Worm (Caenorhabditis elegans) whole organism, L3 larva: Measurements from ENCODE around the gene B0454.8.
A peak's percentile ranks its signal among the peaks of the same experiment; 100 is the strongest.

Experiments used
- ZK546.5 ChIP-seq: sonication (generic microtip); optimal IDR thresholded peaks from 2 replicates; lab custom pipeline; 2017; ENCODE audit warnings: missing biosample characterization, missing genetic modification characterization
- aly-2 ChIP-seq: fragments of 150-350 bp; optimal IDR thresholded peaks from 2 replicates; lab custom pipeline; 2014; ENCODE audit warnings: missing biosample characterization, missing genetic modification characterization
- ceh-16 ChIP-seq: sonication (generic microtip); optimal IDR thresholded peaks from 2 replicates; lab custom pipeline; 2017; ENCODE audit warnings: missing biosample characterization, missing genetic modification characterization
- ceh-28 ChIP-seq: fragments of 150-350 bp; optimal IDR thresholded peaks from 2 replicates; lab custom pipeline; 2014; ENCODE audit warnings: missing biosample characterization, missing genetic modification reagents, missing genetic modification characterization
- ceh-82 ChIP-seq: fragments of 150-350 bp; optimal IDR thresholded peaks from 2 replicates; lab custom pipeline; 2014; ENCODE audit warnings: missing biosample characterization, missing genetic modification characterization
- ceh-9 ChIP-seq: sonication (generic microtip); optimal IDR thresholded peaks from 2 replicates; lab custom pipeline; 2018; ENCODE audit warnings: missing biosample characterization, missing genetic modification characterization
- daf-12 ChIP-seq: fragments of 150-350 bp; optimal IDR thresholded peaks from 2 replicates; lab custom pipeline; 2014; ENCODE audit warnings: missing biosample characterization, missing genetic modification reagents, missing genetic modification characterization
- egl-27 ChIP-seq: sonication (generic microtip); optimal IDR thresholded peaks from 4 replicates; lab custom pipeline; 2017; ENCODE audit warnings: missing biosample characterization, missing genetic modification reagents, missing genetic modification characterization
- elt-1 ChIP-seq: fragments of 150-350 bp; optimal IDR thresholded peaks from 2 replicates; lab custom pipeline; 2014; ENCODE audit warnings: missing biosample characterization, missing genetic modification characterization
- elt-2 ChIP-seq: sonication (generic microtip); optimal IDR thresholded peaks from 2 replicates; lab custom pipeline; 2016; ENCODE audit warnings: missing genetic modification reagents, mild to moderate bottlenecking, missing genetic modification characterization, missing compliant biosample characterization
- fkh-10 ChIP-seq: sonication (generic microtip); optimal IDR thresholded peaks from 2 replicates; lab custom pipeline; 2017; ENCODE audit warnings: missing biosample characterization, missing genetic modification reagents, missing genetic modification characterization
- fos-1 ChIP-seq: fragments of 150-350 bp; optimal IDR thresholded peaks from 2 replicates; lab custom pipeline; 2014; ENCODE audit warnings: missing biosample characterization, missing genetic modification characterization
- lin-15B ChIP-seq: fragments of 150-350 bp; optimal IDR thresholded peaks from 2 replicates; lab custom pipeline; 2014; ENCODE audit warnings: missing biosample characterization, missing genetic modification characterization
- nhr-11 ChIP-seq: fragments of 150-350 bp; optimal IDR thresholded peaks from 2 replicates; lab custom pipeline; 2014; ENCODE audit warnings: missing biosample characterization, missing genetic modification characterization
- nhr-237 ChIP-seq: fragments of 150-350 bp; optimal IDR thresholded peaks from 2 replicates; lab custom pipeline; 2014; ENCODE audit warnings: missing biosample characterization, missing genetic modification characterization
- nhr-25 ChIP-seq: sonication (generic microtip); optimal IDR thresholded peaks from 2 replicates; lab custom pipeline; 2017; ENCODE audit warnings: missing biosample characterization, missing genetic modification characterization
- nhr-43 ChIP-seq: sonication (generic microtip); optimal IDR thresholded peaks from 2 replicates; lab custom pipeline; 2016; ENCODE audit warnings: mild to moderate bottlenecking, missing genetic modification characterization, missing compliant biosample characterization; ENCODE audit not compliant: poor library complexity, severe bottlenecking
- nhr-67 ChIP-seq: fragments of 150-350 bp; optimal IDR thresholded peaks from 2 replicates; lab custom pipeline; 2014; ENCODE audit warnings: missing biosample characterization, missing genetic modification characterization
- nhr-76 ChIP-seq: fragments of 150-350 bp; sonication (generic microtip); optimal IDR thresholded peaks from 5 replicates; lab custom pipeline; 2014; ENCODE audit warnings: missing biosample characterization, missing genetic modification characterization
- nhr-77 ChIP-seq: fragments of 150-350 bp; optimal IDR thresholded peaks from 2 replicates; lab custom pipeline; 2014; ENCODE audit warnings: missing biosample characterization, missing genetic modification characterization
- pha-4 ChIP-seq: fragments of 150-350 bp; optimal IDR thresholded peaks from 2 replicates; lab custom pipeline; 2014; ENCODE audit warnings: missing biosample characterization, missing genetic modification reagents, missing genetic modification characterization
- snpc-4 ChIP-seq: fragments of 150-350 bp; optimal IDR thresholded peaks from 2 replicates; lab custom pipeline; 2014; ENCODE audit warnings: missing biosample characterization, missing genetic modification characterization
- tbx-2 ChIP-seq: sonication (generic microtip); optimal IDR thresholded peaks from 2 replicates; lab custom pipeline; 2016; ENCODE audit warnings: mild to moderate bottlenecking, missing genetic modification characterization, missing compliant biosample characterization
- ztf-11 ChIP-seq: fragments of 150-350 bp; optimal IDR thresholded peaks from 2 replicates; lab custom pipeline; 2014; ENCODE audit warnings: missing biosample characterization, missing genetic modification characterization

The B0454.8 gene

DNA sequence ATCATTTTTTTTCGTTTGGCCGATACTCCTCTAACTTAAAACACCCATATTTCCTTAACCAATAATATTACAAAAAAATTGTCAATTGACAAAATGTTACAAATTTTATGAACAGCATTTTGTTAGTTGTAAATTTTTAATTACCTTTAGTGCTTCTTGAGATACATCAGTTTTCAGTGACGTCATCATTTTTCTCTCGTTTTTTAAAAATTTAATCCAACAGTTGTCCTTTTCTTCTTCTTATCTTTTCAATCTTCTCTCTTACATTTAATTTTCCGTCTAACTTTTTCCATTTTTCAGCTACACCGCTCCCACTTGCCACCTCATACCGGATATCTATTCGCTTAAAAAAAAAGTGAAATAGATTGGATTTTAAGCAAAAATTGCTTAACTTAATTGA, 46.5 kb downstream of the B0454.8 start, which contains the start of gene lido-8:
Gene lido-8 (plus strand): TSS at position 301 of the 400 bp plus-strand sequence.
- no peak for TF ChIP-seq nhr-77
- TF ChIP-seq nhr-11, result no peak
- no peak for TF ChIP-seq daf-12 (tag; lab: Kevin White, UChicago)
- no peak for TF ChIP-seq ceh-28 (tag; lab: Kevin White, UChicago)
- no peak for TF ChIP-seq aly-2 (tag; lab: Kevin White, UChicago)
- TF ChIP-seq elt-2 (tag; lab: Kevin White, UChicago), result no peak
- no peak for TF ChIP-seq fkh-10 (GFP tag; lab: Kevin White, UChicago)
- no peak for TF ChIP-seq lin-15B (tag; lab: Kevin White, UChicago)

DNA sequence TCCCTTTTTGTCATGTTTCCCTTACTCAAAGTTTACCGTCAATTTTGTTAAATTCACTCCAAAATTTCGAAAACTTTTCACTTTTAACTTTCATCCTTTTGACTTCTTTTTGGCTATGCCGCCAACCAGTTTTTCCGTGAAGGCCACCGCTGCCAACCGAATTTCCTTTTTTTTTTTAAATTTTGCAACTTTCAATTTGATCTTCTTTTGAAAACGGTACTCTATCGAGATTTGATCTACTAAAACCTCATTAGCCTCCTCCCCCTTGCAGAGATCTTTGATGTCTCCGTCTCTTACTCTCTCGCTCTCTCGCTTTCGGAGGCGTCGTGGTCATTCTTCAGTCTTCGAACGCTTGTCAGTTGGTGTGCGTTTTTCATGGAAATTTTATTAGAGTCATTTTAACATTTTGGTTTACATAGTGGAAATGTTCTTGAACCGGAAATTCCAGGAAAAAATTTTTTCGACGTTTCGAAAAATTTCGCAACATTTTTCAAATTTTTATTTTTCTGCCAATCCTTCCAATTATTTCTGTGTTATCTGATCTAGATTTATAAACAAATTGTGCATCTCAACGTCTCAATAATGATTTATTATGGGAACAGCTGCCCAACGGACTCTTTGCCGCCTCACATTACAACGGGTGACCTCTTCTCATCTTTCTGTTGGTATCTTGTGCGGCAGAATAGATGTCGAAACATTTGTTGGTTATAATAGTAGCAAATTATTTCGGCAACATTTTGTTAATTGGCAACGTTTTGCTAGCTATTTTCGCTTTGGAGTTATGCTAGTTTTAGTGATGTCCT, 48.5 kb downstream of the B0454.8 start:
- TF ChIP-seq pha-4 (tag; lab: Kevin White, UChicago) (no peak), ceh-9 (tag; lab: Kevin White, UChicago) (no peak), tbx-2 (tag; lab: Kevin White, UChicago) (no peak), nhr-25 (tag; lab: Kevin White, UChicago) (peak; percentile 6), elt-1 (tag; lab: Kevin White, UChicago) (peak; percentile 7)

DNA sequence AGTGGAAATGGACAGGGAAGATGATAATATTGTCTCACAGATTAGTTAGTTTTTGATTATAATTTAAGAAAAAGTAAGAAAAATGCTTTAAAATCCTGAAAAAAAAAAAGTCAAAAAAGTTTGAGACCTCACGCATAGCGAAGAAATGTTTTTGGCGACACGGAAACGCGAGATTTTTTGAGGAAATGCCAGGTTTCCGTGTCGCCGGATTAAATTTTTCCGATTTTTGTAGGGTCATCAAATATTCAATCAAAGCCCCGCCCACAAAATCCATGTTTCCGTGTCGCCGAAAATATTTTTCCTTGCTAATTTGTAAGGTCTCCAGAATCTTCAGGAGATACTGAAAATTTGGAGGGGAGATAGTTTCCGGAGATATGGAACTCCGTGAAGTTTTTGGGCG, 51.0 kb downstream of the B0454.8 start:
- no peak for TF ChIP-seq nhr-43 (tag; lab: Kevin White, UChicago)
- no peak for TF ChIP-seq nhr-237
- TF ChIP-seq ceh-16 (tag; lab: Kevin White, UChicago), result no peak
- no peak for TF ChIP-seq egl-27 (tag; lab: Kevin White, UChicago)
- TF ChIP-seq ceh-82 (tag; lab: Kevin White, UChicago), result no peak
- TF ChIP-seq tbx-2 (tag; lab: Kevin White, UChicago), result no peak
- no peak for TF ChIP-seq fos-1 (tag; lab: Kevin White, UChicago)
- TF ChIP-seq nhr-76, result no peak
- TF ChIP-seq, all 47 proteins: peak for 0

DNA sequence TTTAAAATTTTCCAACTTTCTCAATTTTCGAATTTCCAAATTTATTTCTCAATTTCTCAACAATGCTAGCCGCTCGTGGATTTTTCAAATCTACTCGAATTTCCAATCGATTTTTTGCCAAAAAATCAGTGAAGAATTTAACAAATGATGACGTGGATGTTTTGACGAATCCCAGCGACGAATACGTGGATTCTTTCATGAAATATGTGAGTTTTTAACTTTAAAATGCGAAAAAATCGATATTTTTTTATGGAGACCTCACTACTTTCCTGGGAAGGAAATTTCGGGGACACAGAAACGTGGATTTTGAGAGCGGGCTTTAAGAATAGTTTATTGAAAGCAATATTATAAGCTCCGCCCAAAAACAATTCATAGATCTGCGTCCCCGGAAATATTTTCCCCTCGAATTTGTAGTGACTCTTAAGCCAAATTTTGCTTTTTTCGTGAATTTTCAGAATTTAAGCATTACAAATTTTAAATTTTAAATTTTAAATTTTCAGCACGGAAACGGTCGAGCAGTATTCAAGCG, 51.6 kb downstream of the B0454.8 start, which contains the start of gene K08A2.2:
Gene K08A2.2 (plus strand): TSS at position 51 of the 529 bp plus-strand sequence.
- TF ChIP-seq ZK546.5 (tag; lab: Kevin White, UChicago), result no peak
- TF ChIP-seq ztf-11 (tag; lab: Kevin White, UChicago), result no peak
- no peak for TF ChIP-seq nhr-67 (tag; lab: Kevin White, UChicago)
- TF ChIP-seq elt-1 (tag; lab: Kevin White, UChicago), result no peak
- no peak for TF ChIP-seq tbx-2 (tag; lab: Kevin White, UChicago)
- TF ChIP-seq snpc-4 (tag; lab: Kevin White, UChicago), result no peak
- no peak for TF ChIP-seq nhr-43 (tag; lab: Kevin White, UChicago)
